Worm (Caenorhabditis elegans): Measurements from ENCODE around the gene cnx-1.

cnx-1 gene

ce11 chrIII:9826005-9826404 is 9.1 kb upstream of the cnx-1 start (continued):
- TF ChIP-seq ceh-88 (GFP tag; IDR thresholded peaks at IDR 0.05) (no peak), nhr-12 (tag; optimal IDR thresholded peaks at IDR 0.05) (no peak), lir-3 (tag; optimal IDR thresholded peaks at IDR 0.05; ENCODE audit: poor library complexity) (peak; percentile 11), C04F5.9 (tag; optimal IDR thresholded peaks at IDR 0.05) (peak; percentile 12), efl-3 (GFP tag; optimal IDR thresholded peaks at IDR 0.05) (no peak), aly-2 (tag; optimal IDR thresholded peaks at IDR 0.05) (peak; percentile 15)

- TF ChIP-seq lsy-2 (tag; optimal IDR thresholded peaks at IDR 0.05) (peak in 1 of 2 experiments; percentile 9), ces-1 (GFP tag; optimal IDR thresholded peaks at IDR 0.05) (no peak), ceh-8 (GFP tag; optimal IDR thresholded peaks at IDR 0.05) (no peak), swsn-7 (tag; optimal IDR thresholded peaks at IDR 0.05) (no peak), mep-1 (tag; optimal IDR thresholded peaks at IDR 0.05) (peak; percentile 12), lin-35 (GFP tag; optimal IDR thresholded peaks at IDR 0.05) (peak; percentile 33 to 36), dpl-1 (GFP tag; optimal IDR thresholded peaks at IDR 0.05) (peak; percentile 21 to 33 (median 32)), elt-3 (tag; optimal IDR thresholded peaks at IDR 0.05) (peak in 1 of 6 experiments; percentile 67), jun-1 (tag; optimal IDR thresholded peaks at IDR 0.05) (no peak), nhr-76 (tag; optimal IDR thresholded peaks at IDR 0.05) (no peak), ceh-90 (tag; optimal IDR thresholded peaks at IDR 0.05) (no peak), F16B12.6 (tag; optimal IDR thresholded peaks at IDR 0.05) (peak; percentile 30), blmp-1 (tag; optimal IDR thresholded peaks at IDR 0.05) (peak; percentile 58), snu-23 (GFP tag; optimal IDR thresholded peaks at IDR 0.05) (peak; percentile 33), irx-1 (tag; optimal IDR thresholded peaks at IDR 0.05) (no peak), nhr-71 (tag; optimal IDR thresholded peaks at IDR 0.05) (no peak), lin-14 (GFP tag; optimal IDR thresholded peaks at IDR 0.05) (peak; percentile 31), ama-1 (optimal IDR thresholded peaks at IDR 0.05) (no peak)
These were observed 8.3 kb upstream of the cnx-1 start, which contains the start of gene ZK632.9 for ce11 chrIII:9825073-9825828. TSS of gene ZK632.9 (minus strand) at chrIII:9825432.

ce11 chrIII:9824330-9824934 is 7.5 kb upstream of the cnx-1 start, which contains the start of gene lin-52:
TSS of gene lin-52 (minus strand) at chrIII:9824750.
- TF ChIP-seq elt-2 (tag; optimal IDR thresholded peaks at IDR 0.05) (peak; percentile 11), hpl-2 (GFP tag; optimal IDR thresholded peaks at IDR 0.05) (no peak), nhr-77 (tag; optimal IDR thresholded peaks at IDR 0.05) (no peak), nhr-19 (GFP tag; conservative IDR thresholded peaks at IDR 0.05) (0 out of 2 replicates have a peak, but pooled peaks have one; percentile 4), nhr-71 (tag; optimal IDR thresholded peaks at IDR 0.05) (peak; percentile 61), nhr-85 (tag) (peak; percentile 81), ama-1 (optimal IDR thresholded peaks at IDR 0.05) (peak; percentile 87), nhr-20 (tag; optimal IDR thresholded peaks at IDR 0.05) (peak; percentile 31), pax-3 (tag; optimal IDR thresholded peaks at IDR 0.05) (no peak), efl-3 (GFP tag; optimal IDR thresholded peaks at IDR 0.05) (no peak), vab-15 (tag; optimal IDR thresholded peaks at IDR 0.05) (no peak), lin-13 (GFP tag; optimal IDR thresholded peaks at IDR 0.05) (peak; percentile 8), fos-1 (tag; optimal IDR thresholded peaks at IDR 0.05) (no peak), F16B12.6 (tag; optimal IDR thresholded peaks at IDR 0.05) (no peak), grh-1 (GFP tag; IDR thresholded peaks at IDR 0.05) (0 out of 2 replicates have a peak, but pooled peaks have one; percentile 9), nhr-47 (tag; optimal IDR thresholded peaks at IDR 0.05) (peak; percentile 38), nhr-90 (tag; optimal IDR thresholded peaks at IDR 0.05; ENCODE audit: poor library complexity) (peak; percentile 43)

Measured in whole organism, L1 larva.